Worm (Caenorhabditis elegans) whole organism, L4 larva: ENCODE data around the gene sre-34.

Experiments
- R02D3.7 ChIP-seq: fragments of 150-350 bp; sonication (generic microtip); optimal IDR thresholded peaks from 3 replicates; lab custom pipeline; 2014; ENCODE audit warnings: missing biosample characterization, missing genetic modification characterization
- ama-1 ChIP-seq: fragments of 150-350 bp; optimal IDR thresholded peaks from 2 replicates; lab custom pipeline; 2014; ENCODE audit warnings: inconsistent platforms, mixed read lengths
- ceh-28 ChIP-seq: fragments of 150-350 bp; optimal IDR thresholded peaks from 2 replicates; lab custom pipeline; 2014; ENCODE audit warnings: missing biosample characterization, missing genetic modification reagents, missing genetic modification characterization
- ceh-82 ChIP-seq: sonication (generic microtip); optimal IDR thresholded peaks from 2 replicates; lab custom pipeline; 2017; ENCODE audit warnings: missing biosample characterization, missing genetic modification characterization
- daf-8 ChIP-seq: fragments of 200-800 bp; sonication (Bioruptor generic); IDR thresholded peaks from 2 replicates; pipeline ENCODE4 v1.3.6; 2022; ENCODE audit warnings: missing genetic modification characterization, missing compliant biosample characterization
- fkh-10 ChIP-seq: fragments of 150-350 bp; optimal IDR thresholded peaks from 2 replicates; lab custom pipeline; 2014; ENCODE audit warnings: missing biosample characterization, missing genetic modification reagents, missing genetic modification characterization
- lir-3 ChIP-seq: sonication (generic microtip); optimal IDR thresholded peaks from 2 replicates; lab custom pipeline; 2016; ENCODE audit warnings: mild to moderate bottlenecking, missing genetic modification characterization, missing compliant biosample characterization
- lsy-2 ChIP-seq, 2 experiments: fragments of 150-350 bp in 1 of 2; sonication (generic microtip) in 1 of 2; optimal IDR thresholded peaks; 2 replicates each; lab custom pipeline; 2014 to 2017; ENCODE audit warnings: missing biosample characterization in 2 of 2, missing genetic modification characterization in 2 of 2
- nhr-25 ChIP-seq: sonication (generic microtip); optimal IDR thresholded peaks from 2 replicates; lab custom pipeline; 2017; ENCODE audit warnings: missing genetic modification characterization, mild to moderate bottlenecking, missing compliant biosample characterization, antibody characterized with exemption, moderate library complexity, borderline replicate concordance; ENCODE audit not compliant: insufficient read depth
- ztf-11 ChIP-seq: fragments of 150-350 bp; optimal IDR thresholded peaks from 2 replicates; lab custom pipeline; 2014; ENCODE audit warnings: missing biosample characterization, missing genetic modification characterization

DNA sequence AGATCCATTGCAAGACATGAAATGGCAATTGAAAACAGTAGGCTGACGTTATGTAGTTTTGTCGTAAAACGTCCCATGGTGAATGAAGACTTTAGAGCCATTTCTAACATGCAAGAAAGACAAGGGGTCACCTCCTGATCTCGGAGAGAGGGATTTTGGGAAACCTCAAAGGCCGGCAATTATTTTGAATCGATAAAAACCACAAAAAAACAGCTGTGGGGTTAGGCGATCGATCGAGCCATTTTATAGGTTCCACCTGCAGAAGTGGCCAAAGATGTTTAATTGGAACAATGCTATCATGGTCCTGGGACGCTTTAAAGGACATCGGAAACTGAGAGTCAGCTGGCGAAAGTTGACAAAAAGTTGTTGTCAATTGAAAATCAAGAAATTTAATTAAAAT, 35.1 kb upstream of the sre-34 start, which contains the start of gene Y57A10C.11:
- TF ChIP-seq lsy-2 (tag; optimal IDR thresholded peaks at IDR 0.05; lab: Kevin White, UChicago): no peak
- TF ChIP-seq nhr-25: no peak
- no peak for TF ChIP-seq R02D3.7 (tag; lab: Kevin White, UChicago)
- no peak for TF ChIP-seq ama-1 (lab: Kevin White, UChicago)
- TF ChIP-seq daf-8 (GFP tag; lab: Robert Waterston, UW): no peak
- no peak for TF ChIP-seq ztf-11 (tag; lab: Kevin White, UChicago)
- no peak for TF ChIP-seq ceh-28 (tag; lab: Kevin White, UChicago)
- TF ChIP-seq ceh-82 (tag; lab: Kevin White, UChicago): no peak
- no peak for TF ChIP-seq lir-3
- no peak for TF ChIP-seq fkh-10
